Fruit fly (Drosophila melanogaster) whole organism, embryonic: ENCODE measurements around the gene CG31038.
A peak's percentile ranks its signal among the peaks of the same experiment; 100 is the strongest.

Source experiments
- Asciz ChIP-seq: fragments of 200-800 bp; sonication (Bioruptor generic); optimal IDR thresholded peaks from 2 replicates; lab custom pipeline; 2017; ENCODE audit warnings: missing biosample characterization, mild to moderate bottlenecking, missing genetic modification characterization, missing genetic modification reagents
- Atf3 ChIP-seq: fragments of 200-800 bp; sonication (Bioruptor generic); optimal IDR thresholded peaks from 3 replicates; lab custom pipeline; 2016; ENCODE audit warnings: missing biosample characterization, missing genetic modification characterization
- BtbVII ChIP-seq: fragments of 200-800 bp; sonication (Bioruptor generic); optimal IDR thresholded peaks from 3 replicates; lab custom pipeline; 2017; ENCODE audit warnings: missing biosample characterization, mild to moderate bottlenecking, missing genetic modification characterization
- CG10267 ChIP-seq: fragments of 200-800 bp; sonication (Bioruptor generic); optimal IDR thresholded peaks from 2 replicates; lab custom pipeline; 2018; ENCODE audit warnings: missing biosample characterization, mild to moderate bottlenecking, missing genetic modification characterization, moderate library complexity
- CG14014 ChIP-seq: fragments of 200-800 bp; sonication (Bioruptor generic); IDR thresholded peaks from 2 replicates; pipeline ENCODE4 v1.3.6; 2022; ENCODE audit warnings: missing biosample characterization, missing genetic modification characterization
- CG14667 ChIP-seq: fragments of 200-800 bp; sonication (Bioruptor generic); IDR thresholded peaks from 2 replicates; pipeline ENCODE4 v1.3.6; 2022; ENCODE audit warnings: missing biosample characterization, missing genetic modification characterization
- CG16815 ChIP-seq: fragments of 200-800 bp; sonication (Bioruptor generic); optimal IDR thresholded peaks from 3 replicates; lab custom pipeline; 2017; ENCODE audit warnings: missing biosample characterization, mild to moderate bottlenecking, missing genetic modification characterization
- CG17385 ChIP-seq: fragments of 200-800 bp; sonication (Bioruptor generic); optimal IDR thresholded peaks from 3 replicates; lab custom pipeline; 2018; ENCODE audit warnings: missing biosample characterization, mild to moderate bottlenecking, missing genetic modification characterization
- CG2202 ChIP-seq: fragments of 200-800 bp; sonication (Bioruptor generic); optimal IDR thresholded peaks from 2 replicates; lab custom pipeline; 2018; ENCODE audit warnings: missing biosample characterization, mild to moderate bottlenecking, missing genetic modification characterization
- CG3281 ChIP-seq: fragments of 200-800 bp; sonication (Bioruptor generic); optimal IDR thresholded peaks from 3 replicates; lab custom pipeline; 2017; ENCODE audit warnings: missing biosample characterization, mild to moderate bottlenecking, missing genetic modification characterization
- CG34376 ChIP-seq: fragments of 200-800 bp; sonication (Bioruptor generic); optimal IDR thresholded peaks from 2 replicates; lab custom pipeline; 2018; ENCODE audit warnings: missing biosample characterization, mild to moderate bottlenecking, missing genetic modification characterization
- CG4617 ChIP-seq: fragments of 200-800 bp; sonication (Bioruptor generic); optimal IDR thresholded peaks from 3 replicates; lab custom pipeline; 2016; ENCODE audit warnings: missing biosample characterization, missing genetic modification characterization, borderline replicate concordance
- CG5953 ChIP-seq: fragments of 200-800 bp; sonication (Bioruptor generic); IDR thresholded peaks from 2 replicates; pipeline ENCODE4 v1.3.6; 2022; ENCODE audit warnings: missing biosample characterization, missing genetic modification characterization
- CG6254 ChIP-seq: fragments of 200-800 bp; sonication (Bioruptor generic); optimal IDR thresholded peaks from 3 replicates; lab custom pipeline; 2017; ENCODE audit warnings: mild to moderate bottlenecking, missing biosample characterization, missing genetic modification reagents, missing genetic modification characterization
- CG6272 ChIP-seq: fragments of 200-800 bp; sonication (Bioruptor generic); IDR thresholded peaks from 2 replicates; pipeline ENCODE4 v1.3.6; 2022; ENCODE audit warnings: missing biosample characterization, missing genetic modification characterization
- CG6791 ChIP-seq: fragments of 200-800 bp; sonication (Bioruptor generic); IDR thresholded peaks from 3 replicates; pipeline ENCODE4 v1.3.6; 2022; ENCODE audit warnings: missing biosample characterization, missing genetic modification characterization; ENCODE audit not compliant: partially characterized antibody
- CG7963 ChIP-seq: fragments of 200-800 bp; sonication (Bioruptor generic); IDR thresholded peaks from 3 replicates; pipeline ENCODE4 v1.3.6; 2022; ENCODE audit warnings: missing biosample characterization, missing genetic modification characterization; ENCODE audit not compliant: partially characterized antibody
- CG8290 ChIP-seq, 3 experiments: fragments of 200-800 bp; sonication (Bioruptor generic); optimal IDR thresholded peaks; 2 replicates each; lab custom pipeline; 2016 to 2019; ENCODE audit warnings: missing biosample characterization in 3 of 3, missing genetic modification characterization in 3 of 3, mild to moderate bottlenecking in 2 of 3, moderate library complexity in 1 of 3
- CG9215 ChIP-seq: fragments of 200-800 bp; sonication (Bioruptor generic); IDR thresholded peaks from 2 replicates; pipeline ENCODE4 v1.3.6; 2022; ENCODE audit warnings: missing biosample characterization, missing genetic modification characterization
- D19B ChIP-seq: fragments of 200-800 bp; sonication (Bioruptor generic); optimal IDR thresholded peaks from 2 replicates; lab custom pipeline; 2017; ENCODE audit warnings: missing biosample characterization, mild to moderate bottlenecking, missing genetic modification characterization
- Dad ChIP-seq: fragments of 200-800 bp; sonication (Bioruptor generic); optimal IDR thresholded peaks from 3 replicates; lab custom pipeline; 2016; ENCODE audit warnings: missing biosample characterization, missing genetic modification characterization
- Dbx ChIP-seq: fragments of 200-800 bp; sonication (Bioruptor generic); IDR thresholded peaks from 3 replicates; pipeline ENCODE4 v1.3.6; 2022; ENCODE audit warnings: missing biosample characterization, missing genetic modification characterization
- Dfd ChIP-seq, 2 experiments: fragments of >200 bp; optimal IDR thresholded peaks; 2 replicates each; lab custom pipeline; 2017; ENCODE audit warnings: missing biosample characterization in 2 of 2, missing genetic modification characterization in 2 of 2
- ERR ChIP-seq: fragments of 200-800 bp; sonication (Bioruptor generic); optimal IDR thresholded peaks from 2 replicates; lab custom pipeline; 2016; ENCODE audit warnings: missing biosample characterization, missing genetic modification characterization
- HLH3B ChIP-seq: fragments of 200-800 bp; sonication (Bioruptor generic); IDR thresholded peaks from 2 replicates; pipeline ENCODE4 v1.3.6; 2022; ENCODE audit warnings: missing biosample characterization, missing genetic modification characterization
- HmgD ChIP-seq: fragments of 200-800 bp; sonication (Bioruptor generic); optimal IDR thresholded peaks from 3 replicates; lab custom pipeline; 2016; ENCODE audit warnings: missing biosample characterization, missing genetic modification characterization
- Ssrp ChIP-seq: fragments of 200-800 bp; sonication (Bioruptor generic); optimal IDR thresholded peaks from 2 replicates; lab custom pipeline; 2018; ENCODE audit warnings: missing biosample characterization, mild to moderate bottlenecking, missing genetic modification characterization, moderate library complexity
- Xbp1 ChIP-seq: fragments of 200-800 bp; sonication (Bioruptor generic); optimal IDR thresholded peaks from 3 replicates; lab custom pipeline; 2016; ENCODE audit warnings: missing biosample characterization, mild to moderate bottlenecking, missing genetic modification characterization
- YL-1 ChIP-seq: fragments of 200-800 bp; sonication (Bioruptor generic); optimal IDR thresholded peaks from 3 replicates; lab custom pipeline; 2017; ENCODE audit warnings: missing biosample characterization, mild to moderate bottlenecking, missing genetic modification characterization
- ab ChIP-seq: fragments of 200-800 bp; sonication (Bioruptor generic); optimal IDR thresholded peaks from 2 replicates; lab custom pipeline; 2016; ENCODE audit warnings: missing biosample characterization, missing genetic modification characterization
- aop ChIP-seq: fragments of 200-800 bp; sonication (Bioruptor generic); IDR thresholded peaks from 2 replicates; pipeline ENCODE4 v1.3.6; 2022; ENCODE audit warnings: missing biosample characterization, missing genetic modification characterization
- bigmax ChIP-seq: fragments of 200-800 bp; sonication (Bioruptor generic); optimal IDR thresholded peaks from 2 replicates; lab custom pipeline; 2018; ENCODE audit warnings: missing biosample characterization, mild to moderate bottlenecking, missing genetic modification characterization
- bowl ChIP-seq: fragments of 200-800 bp; sonication (Bioruptor generic); IDR thresholded peaks from 2 replicates; pipeline ENCODE4 v1.3.6; 2022; ENCODE audit warnings: missing biosample characterization, missing genetic modification characterization
- dmrt99B ChIP-seq: fragments of 200-800 bp; sonication (Bioruptor generic); optimal IDR thresholded peaks from 2 replicates; lab custom pipeline; 2018; ENCODE audit warnings: missing biosample characterization, mild to moderate bottlenecking, missing genetic modification characterization, moderate library complexity
- dpn ChIP-seq, 2 experiments: fragments of 200-800 bp; sonication (Bioruptor generic); optimal IDR thresholded peaks; 3 replicates each; lab custom pipeline; 2016; ENCODE audit warnings: missing biosample characterization in 2 of 2, missing genetic modification characterization in 2 of 2
- eyg ChIP-seq: fragments of 200-800 bp; sonication (Bioruptor generic); optimal IDR thresholded peaks from 3 replicates; lab custom pipeline; 2016; ENCODE audit warnings: missing biosample characterization, missing genetic modification characterization
- jumu ChIP-seq: fragments of 200-800 bp; sonication (Bioruptor generic); optimal IDR thresholded peaks from 3 replicates; lab custom pipeline; 2016; ENCODE audit warnings: missing biosample characterization, missing genetic modification characterization
- otp ChIP-seq: fragments of 200-800 bp; sonication (Bioruptor generic); IDR thresholded peaks from 3 replicates; pipeline ENCODE4, ENCODE4 v1.3.6; 2022; ENCODE audit warnings: missing biosample characterization, missing genetic modification characterization
- pan ChIP-seq, 4 experiments: fragments of >200 bp in 3 of 4; fragments of 200-800 bp in 1 of 4; sonication (Bioruptor generic) in 1 of 4; optimal IDR thresholded peaks in 3 of 4; IDR thresholded peaks in 1 of 4; 2 replicates each; pipeline versions ENCODE4 v1.3.6 to Lab custom; 2017 to 2022; ENCODE audit warnings: missing biosample characterization in 2 of 4, missing genetic modification characterization in 2 of 4, mixed read lengths in 1 of 4
- pho ChIP-seq: fragments of 200-800 bp; sonication (Bioruptor generic); optimal IDR thresholded peaks from 2 replicates; lab custom pipeline; 2016; ENCODE audit warnings: missing biosample characterization, missing genetic modification characterization
- psq ChIP-seq: fragments of 200-800 bp; sonication (Bioruptor generic); optimal IDR thresholded peaks from 2 replicates; lab custom pipeline; 2017; ENCODE audit warnings: missing biosample characterization, missing genetic modification characterization
- pzg ChIP-seq: fragments of 200-800 bp; sonication (Bioruptor generic); optimal IDR thresholded peaks from 3 replicates; lab custom pipeline; 2018; ENCODE audit warnings: missing biosample characterization, mild to moderate bottlenecking, missing genetic modification characterization, moderate library complexity
- ranshi ChIP-seq: fragments of 200-800 bp; sonication (Bioruptor generic); IDR thresholded peaks from 2 replicates; pipeline ENCODE4 v1.3.6; 2022; ENCODE audit warnings: missing biosample characterization, missing genetic modification characterization
- run ChIP-seq: fragments of 200-800 bp; sonication (Bioruptor generic); optimal IDR thresholded peaks from 3 replicates; lab custom pipeline; 2018; ENCODE audit warnings: missing biosample characterization, mild to moderate bottlenecking, missing genetic modification characterization
- sens ChIP-seq: fragments of 200-800 bp; sonication (Bioruptor generic); peaks from one replicate; lab custom pipeline; 2016; ENCODE audit warnings: missing biosample characterization, missing genetic modification characterization
- sna ChIP-seq: fragments of 200-800 bp; sonication (Bioruptor generic); IDR thresholded peaks from 2 replicates; pipeline ENCODE4 v1.3.6; 2022; ENCODE audit warnings: missing biosample characterization, missing genetic modification characterization; ENCODE audit not compliant: partially characterized antibody
- so ChIP-seq: fragments of 200-800 bp; sonication (Bioruptor generic); IDR thresholded peaks from 3 replicates; pipeline ENCODE4 v1.3.6; 2022; ENCODE audit warnings: missing biosample characterization, missing genetic modification characterization
- stwl ChIP-seq: fragments of 200-800 bp; sonication (Bioruptor generic); optimal IDR thresholded peaks from 3 replicates; lab custom pipeline; 2018; ENCODE audit warnings: missing biosample characterization, mild to moderate bottlenecking, missing genetic modification characterization, moderate library complexity
- zen ChIP-seq: fragments of 200-800 bp; sonication (Bioruptor generic); optimal IDR thresholded peaks from 3 replicates; lab custom pipeline; 2018; ENCODE audit warnings: missing biosample characterization, mild to moderate bottlenecking, missing genetic modification characterization, moderate library complexity
- zen2 ChIP-seq: fragments of 200-800 bp; sonication (Bioruptor generic); IDR thresholded peaks from 3 replicates; pipeline ENCODE4 v1.3.6; 2022; ENCODE audit warnings: missing biosample characterization, missing genetic modification characterization; ENCODE audit not compliant: partially characterized antibody

The CG31038 gene

DNA sequence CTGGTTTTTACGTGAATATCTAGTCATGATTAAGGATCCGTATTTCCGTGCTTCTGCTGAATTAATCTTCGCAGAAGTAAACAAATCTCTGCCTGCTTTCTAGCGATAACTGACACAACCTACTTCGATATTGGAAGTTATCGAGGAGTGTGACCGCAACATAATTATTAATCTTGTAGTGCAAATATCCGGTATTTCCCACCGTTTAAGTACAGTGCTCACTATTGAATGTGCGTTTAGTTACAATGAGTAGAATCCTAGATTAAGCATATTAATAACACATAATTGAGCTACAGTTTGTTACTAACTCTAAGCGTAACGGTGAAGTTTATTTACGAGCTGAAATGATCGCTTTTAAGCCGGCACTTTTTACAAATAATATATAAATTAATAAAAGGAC is 17.1 kb upstream of the CG31038 start (continued):
- peak; percentile 42 for TF ChIP-seq pho (GFP tag; lab: Kevin White, UChicago)
- TF ChIP-seq CG34376 (GFP tag; lab: Kevin White, UChicago) = peak; percentile 64
- no peak for TF ChIP-seq aop
- TF ChIP-seq so (GFP tag; lab: Robert Waterston, UW) = no peak
- no peak for TF ChIP-seq CG9215 (GFP tag; lab: Robert Waterston, UW)
- TF ChIP-seq ERR = no peak
- TF ChIP-seq Dad (GFP tag; lab: Kevin White, UChicago) = no peak
- no peak for TF ChIP-seq zen2
- no peak for TF ChIP-seq CG17385 (GFP tag; lab: Kevin White, UChicago)
- peak; percentile 56 for TF ChIP-seq YL-1 (GFP tag; lab: Kevin White, UChicago)
- TF ChIP-seq pan (optimal IDR thresholded peaks at IDR 0.05; lab: Kevin White, UChicago) = no peak
- TF ChIP-seq pan (GFP tag; optimal IDR thresholded peaks at IDR 0.05 in 1 of 2, IDR thresholded peaks at IDR 0.05 in 1 of 2) = peak in 1 of 2 experiments; percentile 65
- TF ChIP-seq CG6272 (GFP tag; lab: Robert Waterston, UW) = no peak
- TF ChIP-seq CG14667 = no peak
- no peak for TF ChIP-seq CG16815 (GFP tag; lab: Kevin White, UChicago)
- no peak for TF ChIP-seq D19B (GFP tag; lab: Kevin White, UChicago)
- TF ChIP-seq stwl = peak; percentile 91
- peak; percentile 59 for TF ChIP-seq Xbp1 (GFP tag; lab: Kevin White, UChicago)
- no peak for TF ChIP-seq Asciz (GFP tag; lab: Kevin White, UChicago)
- TF ChIP-seq CG4617 (GFP tag; lab: Kevin White, UChicago) = peak; percentile 23
- TF ChIP-seq Dfd (GFP tag; optimal IDR thresholded peaks at IDR 0.05; lab: Kevin White, UChicago) = no peak
- TF ChIP-seq sens = peak; percentile 94
- no peak for TF ChIP-seq CG14014 (GFP tag; lab: Robert Waterston, UW)
- no peak for TF ChIP-seq HmgD
- 0 out of 2 replicates have a peak, but pooled peaks have one; percentile 36 for TF ChIP-seq bowl (GFP tag; lab: Robert Waterston, UW)
- no peak for TF ChIP-seq dmrt99B (tag; lab: Kevin White, UChicago)
- no peak for TF ChIP-seq CG8290 (GFP tag; optimal IDR thresholded peaks at IDR 0.05; lab: Kevin White, UChicago)
- TF ChIP-seq CG8290 (tag; optimal IDR thresholded peaks at IDR 0.05; lab: Kevin White, UChicago) = no peak
- TF ChIP-seq BtbVII (GFP tag; lab: Kevin White, UChicago) = peak; percentile 45
- peak; percentile 81 for TF ChIP-seq bigmax (GFP tag; lab: Kevin White, UChicago)
- no peak for TF ChIP-seq Atf3 (GFP tag; lab: Kevin White, UChicago)
- TF ChIP-seq zen (tag; lab: Kevin White, UChicago) = peak; percentile 27
- peak; percentile 22; the same call in 1 of the 2 replicates for TF ChIP-seq HLH3B (GFP tag; lab: Robert Waterston, UW)
- peak in 1 of 2 experiments; percentile 60 for TF ChIP-seq dpn (GFP tag; optimal IDR thresholded peaks at IDR 0.05; lab: Kevin White, UChicago)
- no peak for TF ChIP-seq CG6254 (GFP tag; lab: Kevin White, UChicago)
- no peak; the same call in 2 of the 3 replicates for TF ChIP-seq CG7963 (GFP tag; lab: Robert Waterston, UW)
- no peak for TF ChIP-seq run (tag; lab: Kevin White, UChicago)
- TF ChIP-seq CG2202 (tag; lab: Kevin White, UChicago) = no peak
- TF ChIP-seq CG6791 (GFP tag; lab: Robert Waterston, UW) = peak; percentile 50; the same call in 1 of the 3 replicates
- TF ChIP-seq ab (GFP tag; lab: Kevin White, UChicago) = no peak
- peak; percentile 60; the same call in 1 of the 3 replicates for TF ChIP-seq Dbx (GFP tag; lab: Robert Waterston, UW)
- no peak for TF ChIP-seq jumu
- TF ChIP-seq sna (GFP tag; lab: Robert Waterston, UW) = 0 out of 2 replicates have a peak, but pooled peaks have one; percentile 49
- TF ChIP-seq Ssrp (tag; lab: Kevin White, UChicago) = peak; percentile 35
- peak; percentile 72 for TF ChIP-seq pzg (GFP tag; lab: Kevin White, UChicago)
- TF ChIP-seq eyg (GFP tag; lab: Kevin White, UChicago) = no peak
- no peak for TF ChIP-seq otp (GFP tag; lab: Robert Waterston, UW)
- no peak for TF ChIP-seq CG5953 (GFP tag; lab: Robert Waterston, UW)
- peak; percentile 43; the same call in 1 of the 2 replicates for TF ChIP-seq ranshi
- TF ChIP-seq CG3281 (GFP tag; lab: Kevin White, UChicago) = no peak
- peak; percentile 33 for TF ChIP-seq CG10267 (tag; lab: Kevin White, UChicago)
- no peak for TF ChIP-seq psq (GFP tag; lab: Kevin White, UChicago)
